Worm (Caenorhabditis elegans) whole organism, L2 larva: Measurements from ENCODE around the gene twk-24.

ENCODE experiments used
- C34F6.9 ChIP-seq: fragments of 150-350 bp; optimal IDR thresholded peaks from 2 replicates; lab custom pipeline; 2014; ENCODE audit warnings: missing biosample characterization, missing genetic modification characterization
- ZK546.5 ChIP-seq: sonication (generic microtip); optimal IDR thresholded peaks from 2 replicates; lab custom pipeline; 2017; ENCODE audit warnings: missing biosample characterization, missing genetic modification characterization
- aly-2 ChIP-seq: fragments of 150-350 bp; optimal IDR thresholded peaks from 2 replicates; lab custom pipeline; 2014; ENCODE audit warnings: missing biosample characterization, missing genetic modification characterization
- egl-27 ChIP-seq: sonication (generic microtip); optimal IDR thresholded peaks from 3 replicates; lab custom pipeline; 2017; ENCODE audit warnings: missing biosample characterization, missing genetic modification reagents, missing genetic modification characterization
- elt-1 ChIP-seq: fragments of 150-350 bp; optimal IDR thresholded peaks from 2 replicates; lab custom pipeline; 2014; ENCODE audit warnings: missing biosample characterization, missing genetic modification characterization
- fos-1 ChIP-seq: fragments of 150-350 bp; optimal IDR thresholded peaks from 2 replicates; lab custom pipeline; 2014; ENCODE audit warnings: missing biosample characterization, missing genetic modification characterization
- mdl-1 ChIP-seq, 2 experiments: fragments of 150-350 bp in 1 of 2; sonication (generic microtip) in 1 of 2; optimal IDR thresholded peaks; 2 replicates each; lab custom pipeline; 2017; ENCODE audit warnings: missing biosample characterization in 2 of 2, missing genetic modification characterization in 2 of 2
- nhr-23 ChIP-seq: fragments of 150-350 bp; optimal IDR thresholded peaks from 2 replicates; lab custom pipeline; 2014; ENCODE audit warnings: missing biosample characterization, missing genetic modification reagents, missing genetic modification characterization
- skn-1 ChIP-seq: sonication (generic microtip); optimal IDR thresholded peaks from 2 replicates; lab custom pipeline; 2017; ENCODE audit warnings: missing biosample characterization, missing genetic modification characterization
- snpc-4 ChIP-seq: fragments of 150-350 bp; optimal IDR thresholded peaks from 2 replicates; lab custom pipeline; 2014; ENCODE audit warnings: missing biosample characterization, missing genetic modification characterization
- unc-55 ChIP-seq: fragments of 150-350 bp; sonication (generic microtip); optimal IDR thresholded peaks from 3 replicates; lab custom pipeline; 2014; ENCODE audit warnings: missing biosample characterization, missing genetic modification reagents, missing genetic modification characterization
- unc-62 ChIP-seq: fragments of 150-350 bp; optimal IDR thresholded peaks from 2 replicates; lab custom pipeline; 2014; ENCODE audit warnings: missing biosample characterization, missing genetic modification reagents, missing genetic modification characterization
- ztf-11 ChIP-seq: sonication (generic microtip); optimal IDR thresholded peaks from 2 replicates; lab custom pipeline; 2017; ENCODE audit warnings: missing biosample characterization, missing genetic modification characterization
- ztf-4 ChIP-seq: fragments of 150-350 bp; optimal IDR thresholded peaks from 2 replicates; lab custom pipeline; 2014; ENCODE audit warnings: missing biosample characterization, missing genetic modification characterization

DNA sequence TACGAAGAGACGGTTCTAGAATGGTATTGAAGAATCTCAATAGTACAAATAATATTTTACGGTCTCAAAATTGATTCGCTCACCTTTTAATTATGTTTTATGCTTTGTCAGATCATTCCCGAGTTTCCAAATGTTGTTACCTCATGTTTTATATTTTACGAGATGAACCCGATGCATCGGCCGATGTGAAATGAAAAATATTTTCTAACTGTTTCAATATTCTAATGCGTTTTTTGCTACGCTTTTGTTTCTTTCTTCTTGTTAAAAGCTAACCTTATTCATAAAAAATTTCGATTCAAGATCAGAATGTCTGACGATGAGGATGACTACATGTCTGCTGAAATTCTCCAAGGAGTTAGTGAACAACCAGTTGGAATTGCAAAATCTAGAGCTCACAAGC lies 18.1 kb downstream of the twk-24 start, which contains the start of gene T04H1.5:
- TF ChIP-seq unc-55 (GFP tag; lab: Kevin White, UChicago), result no peak
- TF ChIP-seq fos-1 (tag; lab: Kevin White, UChicago), result no peak
- no peak for TF ChIP-seq aly-2 (tag; lab: Kevin White, UChicago)
- no peak for TF ChIP-seq elt-1 (tag; lab: Kevin White, UChicago)
- no peak for TF ChIP-seq C34F6.9 (tag; lab: Kevin White, UChicago)
- no peak for TF ChIP-seq ztf-4 (tag; lab: Kevin White, UChicago)
- TF ChIP-seq snpc-4 (tag; lab: Kevin White, UChicago), result no peak
- no peak for TF ChIP-seq ZK546.5
- TF ChIP-seq ztf-11, result no peak
- TF ChIP-seq unc-62 (GFP tag; lab: Kevin White, UChicago), result no peak
- TF ChIP-seq nhr-23 (tag; lab: Kevin White, UChicago), result no peak
- TF ChIP-seq skn-1 (tag; lab: Kevin White, UChicago), result no peak
- TF ChIP-seq egl-27 (tag; lab: Kevin White, UChicago), result no peak
- TF ChIP-seq mdl-1 (tag; optimal IDR thresholded peaks at IDR 0.05; lab: Kevin White, UChicago), result no peak
